Fruit fly (Drosophila melanogaster) whole organism, pupa: ENCODE data around the gene CG32473.

Source experiments
- CG10348 ChIP-seq: fragments of 200-800 bp; sonication (Bioruptor generic); IDR thresholded peaks from 2 replicates; pipeline ENCODE4 v1.3.6; 2022; ENCODE audit warnings: missing biosample characterization, missing genetic modification characterization
- CG12605 ChIP-seq: fragments of 200-800 bp; sonication (Bioruptor generic); IDR thresholded peaks from 2 replicates; pipeline ENCODE4 v1.3.6; 2022; ENCODE audit warnings: missing biosample characterization, missing genetic modification characterization
- CG13204 ChIP-seq: fragments of 200-800 bp; sonication (Bioruptor generic); optimal IDR thresholded peaks from 2 replicates; lab custom pipeline; 2018; ENCODE audit warnings: missing biosample characterization, mild to moderate bottlenecking, missing genetic modification characterization, moderate library complexity
- CG14655 ChIP-seq: fragments of 200-800 bp; sonication (Bioruptor generic); optimal IDR thresholded peaks from 3 replicates; lab custom pipeline; 2017; ENCODE audit warnings: mild to moderate bottlenecking, missing biosample characterization, missing genetic modification reagents, missing genetic modification characterization
- CG15710 ChIP-seq: fragments of 200-800 bp; sonication (Bioruptor generic); optimal IDR thresholded peaks from 2 replicates; lab custom pipeline; 2018; ENCODE audit warnings: missing biosample characterization, mild to moderate bottlenecking, missing genetic modification characterization, moderate library complexity
- CG17806 ChIP-seq: fragments of 200-800 bp; sonication (Bioruptor generic); optimal IDR thresholded peaks from 2 replicates; lab custom pipeline; 2018; ENCODE audit warnings: missing biosample characterization, mild to moderate bottlenecking, missing genetic modification characterization, moderate library complexity
- CG32121 ChIP-seq: fragments of 200-800 bp; sonication (Bioruptor generic); IDR thresholded peaks from 2 replicates; pipeline ENCODE4 v1.3.6; 2022; ENCODE audit warnings: missing biosample characterization, missing genetic modification characterization
- CG34367 ChIP-seq: fragments of 200-800 bp; sonication (Bioruptor generic); optimal IDR thresholded peaks from 2 replicates; lab custom pipeline; 2018; ENCODE audit warnings: missing biosample characterization, mild to moderate bottlenecking, missing genetic modification characterization
- CG4496 ChIP-seq: fragments of 200-800 bp; sonication (Bioruptor generic); IDR thresholded peaks from 3 replicates; pipeline ENCODE4 v1.3.6; 2022; ENCODE audit warnings: missing biosample characterization, missing genetic modification characterization
- CG8159 ChIP-seq: fragments of 200-800 bp; sonication (Bioruptor generic); optimal IDR thresholded peaks from 3 replicates; lab custom pipeline; 2018; ENCODE audit warnings: missing biosample characterization, mild to moderate bottlenecking, missing genetic modification characterization, moderate library complexity
- CG8301 ChIP-seq: fragments of 200-800 bp; sonication (Bioruptor generic); optimal IDR thresholded peaks from 2 replicates; lab custom pipeline; 2018; ENCODE audit warnings: missing biosample characterization, mild to moderate bottlenecking, missing genetic modification characterization
- CG9948 ChIP-seq: fragments of 200-800 bp; sonication (Bioruptor generic); optimal IDR thresholded peaks from 2 replicates; lab custom pipeline; 2018; ENCODE audit warnings: missing biosample characterization, mild to moderate bottlenecking, missing genetic modification characterization, moderate library complexity
- D1 ChIP-seq: fragments of 200-800 bp; sonication (Bioruptor generic); optimal IDR thresholded peaks from 2 replicates; lab custom pipeline; 2018; ENCODE audit warnings: missing biosample characterization, mild to moderate bottlenecking, missing genetic modification characterization, moderate library complexity
- EcR ChIP-seq: fragments of 200-800 bp; sonication (Bioruptor generic); optimal IDR thresholded peaks from 3 replicates; lab custom pipeline; 2019; ENCODE audit warnings: missing biosample characterization, missing genetic modification characterization, mild to moderate bottlenecking, moderate library complexity, missing genetic modification reagents
- Ets98B ChIP-seq: fragments of 200-800 bp; sonication (Bioruptor generic); IDR thresholded peaks from 2 replicates; pipeline ENCODE4 v1.3.6; 2022; ENCODE audit warnings: missing biosample characterization, missing genetic modification characterization
- Pif1A ChIP-seq: fragments of 200-800 bp; sonication (Bioruptor generic); optimal IDR thresholded peaks from 3 replicates; lab custom pipeline; 2016; ENCODE audit warnings: missing biosample characterization, missing genetic modification characterization
- Pif1B ChIP-seq: fragments of 200-800 bp; sonication (Bioruptor generic); optimal IDR thresholded peaks from 3 replicates; lab custom pipeline; 2016; ENCODE audit warnings: missing biosample characterization, missing genetic modification characterization
- Snoo ChIP-seq: fragments of 200-800 bp; sonication (Bioruptor generic); optimal IDR thresholded peaks from 3 replicates; lab custom pipeline; 2017; ENCODE audit warnings: missing biosample characterization, mild to moderate bottlenecking, missing genetic modification characterization, inconsistent platforms
- fd96Ca ChIP-seq: fragments of 200-800 bp; sonication (Bioruptor generic); IDR thresholded peaks from 3 replicates; pipeline ENCODE4 v1.3.6; 2022; ENCODE audit warnings: missing biosample characterization, missing genetic modification characterization
- gl ChIP-seq: fragments of 200-800 bp; sonication (Bioruptor generic); optimal IDR thresholded peaks from 2 replicates; lab custom pipeline; 2018; ENCODE audit warnings: missing biosample characterization, mild to moderate bottlenecking, missing genetic modification characterization
- rn ChIP-seq: fragments of 200-800 bp; sonication (Bioruptor generic); IDR thresholded peaks from 2 replicates; pipeline ENCODE4 v1.3.6; 2022; ENCODE audit warnings: missing biosample characterization, missing genetic modification characterization

Gene CG32473

dm6 chr3R:13286118-13286579 is 16.3 kb upstream of the CG32473 start, which contains the start of gene CG15888:
TSS of gene CG15888 (minus strand) at chr3R:13286529.
- TF ChIP-seq Pif1A (GFP tag; lab: Kevin White, UChicago) (no peak), CG34367 (tag; lab: Kevin White, UChicago) (no peak), CG9948 (tag; lab: Kevin White, UChicago) (no peak), CG13204 (GFP tag; lab: Kevin White, UChicago) (no peak), Ets98B (GFP tag; lab: Robert Waterston, UW) (no peak), CG12605 (GFP tag; lab: Robert Waterston, UW) (no peak), CG4496 (GFP tag; lab: Robert Waterston, UW) (no peak)

- no peak for TF ChIP-seq Pif1A (GFP tag; lab: Kevin White, UChicago)
- TF ChIP-seq CG13204 (GFP tag; lab: Kevin White, UChicago), result no peak
- no peak for TF ChIP-seq CG12605 (GFP tag; lab: Robert Waterston, UW)
- TF ChIP-seq Pif1B (GFP tag; lab: Kevin White, UChicago), result no peak
- TF ChIP-seq gl, result no peak
- TF ChIP-seq CG4496 (GFP tag; lab: Robert Waterston, UW), result no peak
- TF ChIP-seq CG9948 (tag; lab: Kevin White, UChicago), result no peak
- no peak for TF ChIP-seq rn
- no peak for TF ChIP-seq CG8301 (tag; lab: Kevin White, UChicago)
- no peak for TF ChIP-seq EcR (GFP tag; lab: Kevin White, UChicago)
- TF ChIP-seq CG10348, result no peak
- TF ChIP-seq CG14655 (GFP tag; lab: Kevin White, UChicago), result no peak
- no peak for TF ChIP-seq fd96Ca (GFP tag; lab: Robert Waterston, UW)
- TF ChIP-seq CG17806 (tag; lab: Kevin White, UChicago), result no peak
- TF ChIP-seq CG32121 (GFP tag; lab: Robert Waterston, UW), result no peak
Measured at dm6 chr3R:13288763-13289312, 13.6 kb upstream of the CG32473 start, which contains the start of gene apn. TSS of gene apn (minus strand) at chr3R:13288813.

- TF ChIP-seq D1 (tag; lab: Kevin White, UChicago), result no peak
- TF ChIP-seq CG14655 (GFP tag; lab: Kevin White, UChicago), result no peak
- no peak for TF ChIP-seq Ets98B (GFP tag; lab: Robert Waterston, UW)
- TF ChIP-seq CG15710 (tag; lab: Kevin White, UChicago), result no peak
- TF ChIP-seq CG13204 (GFP tag; lab: Kevin White, UChicago), result no peak
- no peak for TF ChIP-seq CG12605 (GFP tag; lab: Robert Waterston, UW)
- TF ChIP-seq Pif1B (GFP tag; lab: Kevin White, UChicago), result no peak
- TF ChIP-seq Snoo, result no peak
- no peak for TF ChIP-seq CG8159 (tag; lab: Kevin White, UChicago)
- TF ChIP-seq CG32121 (GFP tag; lab: Robert Waterston, UW), result no peak
- TF ChIP-seq CG34367 (tag; lab: Kevin White, UChicago), result no peak
- TF ChIP-seq, all 21 proteins: peak for 0
Measured at dm6 chr3R:13290329-13290728, 12.1 kb upstream of the CG32473 start, which contains the start of gene Osi22. TSS of gene Osi22 (plus strand) at chr3R:13290629.

- TF ChIP-seq CG9948 (tag; lab: Kevin White, UChicago) (no peak), CG8159 (tag; lab: Kevin White, UChicago) (no peak), CG17806 (tag; lab: Kevin White, UChicago) (no peak), gl (no peak), Pif1B (GFP tag; lab: Kevin White, UChicago) (no peak)
Measured at dm6 chr3R:13293148-13293756, 9.2 kb upstream of the CG32473 start, which contains the start of gene wntD. TSS of gene wntD (minus strand) at chr3R:13293198.

DNA sequence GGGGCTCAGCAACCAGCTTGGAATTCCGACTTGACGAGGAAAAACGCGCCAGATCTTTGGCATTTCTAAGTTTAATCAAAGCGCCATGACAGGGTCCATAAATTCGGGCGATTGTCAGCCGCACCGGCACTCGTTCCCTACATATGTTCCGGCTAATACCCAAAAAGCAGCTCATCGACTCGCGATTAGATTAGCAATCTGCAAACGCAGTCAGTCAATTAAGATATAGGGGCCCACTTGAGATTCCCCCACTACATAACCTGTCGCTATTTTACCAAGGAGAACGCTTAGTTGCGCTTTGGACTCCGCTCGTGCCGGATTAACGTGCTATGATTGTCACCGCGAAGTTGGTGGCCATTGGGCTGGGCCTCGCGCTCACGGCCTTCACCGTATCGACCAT is 8.0 kb upstream of the CG32473 start, which contains the start of gene CG8773:
Gene CG8773, plus strand, starts transcription at position 288 of the 400 bp plus-strand sequence.
- TF ChIP-seq Ets98B (GFP tag; lab: Robert Waterston, UW), result no peak
- TF ChIP-seq D1 (tag; lab: Kevin White, UChicago), result no peak
- no peak for TF ChIP-seq CG13204 (GFP tag; lab: Kevin White, UChicago)
- TF ChIP-seq EcR (GFP tag; lab: Kevin White, UChicago), result no peak
- TF ChIP-seq Pif1A (GFP tag; lab: Kevin White, UChicago), result no peak
- TF ChIP-seq CG8301 (tag; lab: Kevin White, UChicago), result no peak
- TF ChIP-seq CG32121 (GFP tag; lab: Robert Waterston, UW), result no peak
- TF ChIP-seq Pif1B (GFP tag; lab: Kevin White, UChicago), result no peak
- TF ChIP-seq rn, result no peak
- TF ChIP-seq CG14655 (GFP tag; lab: Kevin White, UChicago), result no peak
- no peak for TF ChIP-seq gl
- TF ChIP-seq CG4496 (GFP tag; lab: Robert Waterston, UW), result no peak
- TF ChIP-seq CG9948 (tag; lab: Kevin White, UChicago), result no peak
- no peak for TF ChIP-seq CG34367 (tag; lab: Kevin White, UChicago)
- no peak for TF ChIP-seq fd96Ca (GFP tag; lab: Robert Waterston, UW)
- no peak for TF ChIP-seq CG12605 (GFP tag; lab: Robert Waterston, UW)
- TF ChIP-seq CG10348, result no peak
- TF ChIP-seq CG17806 (tag; lab: Kevin White, UChicago), result no peak
- no peak for TF ChIP-seq CG15710 (tag; lab: Kevin White, UChicago)
